Worm (Caenorhabditis elegans) whole organism, L3 larva: ENCODE results near the gene F42A9.7.
A peak's percentile ranks its signal among the peaks of the same experiment; 100 is the strongest.

Source experiments
- R02D3.7 ChIP-seq: fragments of 150-350 bp; optimal IDR thresholded peaks from 2 replicates; lab custom pipeline; 2014; ENCODE audit warnings: missing biosample characterization, missing genetic modification characterization
- ZK546.5 ChIP-seq: sonication (generic microtip); optimal IDR thresholded peaks from 2 replicates; lab custom pipeline; 2017; ENCODE audit warnings: missing biosample characterization, missing genetic modification characterization
- ama-1 ChIP-seq: fragments of 150-350 bp; optimal IDR thresholded peaks from 2 replicates; lab custom pipeline; 2018
- ceh-16 ChIP-seq: sonication (generic microtip); optimal IDR thresholded peaks from 2 replicates; lab custom pipeline; 2017; ENCODE audit warnings: missing biosample characterization, missing genetic modification characterization
- daf-12 ChIP-seq: fragments of 150-350 bp; optimal IDR thresholded peaks from 2 replicates; lab custom pipeline; 2014; ENCODE audit warnings: missing biosample characterization, missing genetic modification reagents, missing genetic modification characterization
- egl-27 ChIP-seq: sonication (generic microtip); optimal IDR thresholded peaks from 4 replicates; lab custom pipeline; 2017; ENCODE audit warnings: missing biosample characterization, missing genetic modification reagents, missing genetic modification characterization
- egl-5 ChIP-seq: fragments of 150-350 bp; optimal IDR thresholded peaks from 2 replicates; lab custom pipeline; 2017; ENCODE audit warnings: missing biosample characterization, missing genetic modification reagents, missing genetic modification characterization, inconsistent platforms
- elt-1 ChIP-seq: fragments of 150-350 bp; optimal IDR thresholded peaks from 2 replicates; lab custom pipeline; 2014; ENCODE audit warnings: missing biosample characterization, missing genetic modification characterization
- fkh-2 ChIP-seq: fragments of 150-350 bp; optimal IDR thresholded peaks from 2 replicates; lab custom pipeline; 2014; ENCODE audit warnings: missing biosample characterization, missing genetic modification reagents, missing genetic modification characterization
- hmg-11 ChIP-seq: sonication (generic microtip); optimal IDR thresholded peaks from 2 replicates; lab custom pipeline; 2016; ENCODE audit warnings: missing genetic modification characterization, missing compliant biosample characterization
- jun-1 ChIP-seq: fragments of 150-350 bp; optimal IDR thresholded peaks from 2 replicates; lab custom pipeline; 2014; ENCODE audit warnings: missing biosample characterization, missing genetic modification reagents, missing genetic modification characterization
- lin-15B ChIP-seq: fragments of 150-350 bp; optimal IDR thresholded peaks from 2 replicates; lab custom pipeline; 2014; ENCODE audit warnings: missing biosample characterization, missing genetic modification characterization
- lin-39 ChIP-seq: fragments of 150-350 bp; optimal IDR thresholded peaks from 2 replicates; lab custom pipeline; 2018; ENCODE audit warnings: missing biosample characterization, missing genetic modification reagents, missing genetic modification characterization
- lsy-12 ChIP-seq: sonication (generic microtip); optimal IDR thresholded peaks from 2 replicates; lab custom pipeline; 2016; ENCODE audit warnings: mild to moderate bottlenecking, missing genetic modification characterization, missing compliant biosample characterization
- mdl-1 ChIP-seq: fragments of 150-350 bp; optimal IDR thresholded peaks from 2 replicates; lab custom pipeline; 2014; ENCODE audit warnings: missing biosample characterization, missing genetic modification characterization
- mml-1 ChIP-seq: fragments of 150-350 bp; sonication (generic microtip); optimal IDR thresholded peaks from 3 replicates; lab custom pipeline; 2014; ENCODE audit warnings: missing biosample characterization, missing genetic modification characterization
- nfya-1 ChIP-seq: sonication (generic microtip); optimal IDR thresholded peaks from 2 replicates; lab custom pipeline; 2017; ENCODE audit warnings: missing genetic modification characterization, mild to moderate bottlenecking, missing compliant biosample characterization, antibody characterized with exemption, moderate library complexity; ENCODE audit not compliant: insufficient read depth
- nhr-11 ChIP-seq: fragments of 150-350 bp; optimal IDR thresholded peaks from 2 replicates; lab custom pipeline; 2014; ENCODE audit warnings: missing biosample characterization, missing genetic modification characterization
- nhr-12 ChIP-seq: fragments of 150-350 bp; optimal IDR thresholded peaks from 2 replicates; lab custom pipeline; 2014; ENCODE audit warnings: missing biosample characterization, missing genetic modification characterization
- nhr-23 ChIP-seq: fragments of 150-350 bp; optimal IDR thresholded peaks from 2 replicates; lab custom pipeline; 2014; ENCODE audit warnings: missing biosample characterization, missing genetic modification reagents, missing genetic modification characterization
- nhr-237 ChIP-seq: fragments of 150-350 bp; optimal IDR thresholded peaks from 2 replicates; lab custom pipeline; 2014; ENCODE audit warnings: missing biosample characterization, missing genetic modification characterization
- nhr-25 ChIP-seq: sonication (generic microtip); optimal IDR thresholded peaks from 2 replicates; lab custom pipeline; 2017; ENCODE audit warnings: missing biosample characterization, missing genetic modification characterization
- nhr-76 ChIP-seq: fragments of 150-350 bp; sonication (generic microtip); optimal IDR thresholded peaks from 5 replicates; lab custom pipeline; 2014; ENCODE audit warnings: missing biosample characterization, missing genetic modification characterization
- nhr-77 ChIP-seq: fragments of 150-350 bp; optimal IDR thresholded peaks from 2 replicates; lab custom pipeline; 2014; ENCODE audit warnings: missing biosample characterization, missing genetic modification characterization
- pha-4 ChIP-seq: fragments of 150-350 bp; optimal IDR thresholded peaks from 2 replicates; lab custom pipeline; 2014; ENCODE audit warnings: missing biosample characterization, missing genetic modification reagents, missing genetic modification characterization
- pqm-1 ChIP-seq: fragments of 150-350 bp; optimal IDR thresholded peaks from 2 replicates; lab custom pipeline; 2017; ENCODE audit warnings: missing biosample characterization, missing genetic modification characterization, inconsistent platforms
- skn-1 ChIP-seq: fragments of 150-350 bp; optimal IDR thresholded peaks from 2 replicates; lab custom pipeline; 2014; ENCODE audit warnings: missing biosample characterization, missing genetic modification characterization
- tbx-2 ChIP-seq: sonication (generic microtip); optimal IDR thresholded peaks from 2 replicates; lab custom pipeline; 2016; ENCODE audit warnings: mild to moderate bottlenecking, missing genetic modification characterization, missing compliant biosample characterization
- unc-39 ChIP-seq: sonication (generic microtip); optimal IDR thresholded peaks from 4 replicates; lab custom pipeline; 2017; ENCODE audit warnings: missing biosample characterization, missing genetic modification characterization
- unc-62 ChIP-seq: fragments of 150-350 bp; sonication (generic microtip); optimal IDR thresholded peaks from 4 replicates; lab custom pipeline; 2014; ENCODE audit warnings: missing biosample characterization, missing genetic modification reagents, missing genetic modification characterization
- zag-1 ChIP-seq: fragments of 150-350 bp; optimal IDR thresholded peaks from 2 replicates; lab custom pipeline; 2014; ENCODE audit warnings: missing biosample characterization, missing genetic modification characterization
- ztf-11 ChIP-seq: fragments of 150-350 bp; optimal IDR thresholded peaks from 2 replicates; lab custom pipeline; 2014; ENCODE audit warnings: missing biosample characterization, missing genetic modification characterization
- ztf-4 ChIP-seq: fragments of 150-350 bp; optimal IDR thresholded peaks from 2 replicates; lab custom pipeline; 2014; ENCODE audit warnings: missing biosample characterization, missing genetic modification characterization

F42A9.7 gene

ce11 chrIV:8605217-8605616 lies 11.7 kb downstream of the F42A9.7 start:
- TF ChIP-seq fkh-2 (tag; lab: Kevin White, UChicago) (no peak), nhr-11 (peak; percentile 53)
- TF ChIP-seq, all 47 proteins: peak for 1

ce11 chrIV:8602877-8603276 lies 14.1 kb downstream of the F42A9.7 start, which contains the start of gene Y59H11AR.10:
Y59H11AR.10 (plus strand) TSS chrIV:8603177.
- TF ChIP-seq lin-15B (tag; lab: Kevin White, UChicago) (no peak), nhr-25 (tag; lab: Kevin White, UChicago) (no peak), mml-1 (tag; lab: Kevin White, UChicago) (no peak), egl-27 (tag; lab: Kevin White, UChicago) (no peak), nhr-76 (tag; lab: Kevin White, UChicago) (no peak), nhr-11 (no peak), unc-62 (GFP tag; lab: Kevin White, UChicago) (no peak), daf-12 (tag; lab: Kevin White, UChicago) (no peak), R02D3.7 (tag; lab: Kevin White, UChicago) (no peak), egl-5 (tag; lab: Kevin White, UChicago) (no peak), ztf-4 (tag; lab: Kevin White, UChicago) (no peak)

ce11 chrIV:8600712-8601330 lies 16.1 kb downstream of the F42A9.7 start, which contains the start of gene Y59H11AR.4:
Y59H11AR.4 (minus strand) TSS chrIV:8600762.
- no peak for TF ChIP-seq pqm-1 (tag; lab: Kevin White, UChicago)
- TF ChIP-seq lsy-12 = no peak
- TF ChIP-seq nhr-23 (tag; lab: Kevin White, UChicago) = no peak
- no peak for TF ChIP-seq daf-12 (tag; lab: Kevin White, UChicago)
- TF ChIP-seq unc-39 (tag; lab: Kevin White, UChicago) = no peak
- TF ChIP-seq zag-1 (tag; lab: Kevin White, UChicago) = no peak
- no peak for TF ChIP-seq lin-15B (tag; lab: Kevin White, UChicago)
- no peak for TF ChIP-seq mdl-1

ce11 chrIV:8597504-8597903 lies 19.4 kb downstream of the F42A9.7 start:
- TF ChIP-seq hmg-11 (tag; lab: Kevin White, UChicago) (peak; percentile 51), pha-4 (tag; lab: Kevin White, UChicago) (peak; percentile 32), ceh-16 (no peak), nfya-1 (tag; lab: Kevin White, UChicago) (peak; percentile 57), jun-1 (tag; lab: Kevin White, UChicago) (no peak), nhr-23 (tag; lab: Kevin White, UChicago) (peak; percentile 39)
- TF ChIP-seq, all 47 proteins: peak for 4

- TF ChIP-seq ama-1 (no peak), fkh-2 (tag; lab: Kevin White, UChicago) (no peak), elt-1 (tag; lab: Kevin White, UChicago) (no peak), unc-62 (GFP tag; lab: Kevin White, UChicago) (no peak), pha-4 (tag; lab: Kevin White, UChicago) (no peak), ZK546.5 (no peak), ztf-11 (no peak), skn-1 (no peak), hmg-11 (tag; lab: Kevin White, UChicago) (no peak), nhr-76 (tag; lab: Kevin White, UChicago) (no peak), lin-39 (tag; lab: Kevin White, UChicago) (no peak), zag-1 (tag; lab: Kevin White, UChicago) (no peak), nhr-237 (no peak), nhr-11 (no peak), nhr-77 (no peak), nhr-12 (tag; lab: Kevin White, UChicago) (no peak), R02D3.7 (tag; lab: Kevin White, UChicago) (no peak), tbx-2 (tag; lab: Kevin White, UChicago) (no peak)
These were observed 21.2 kb downstream of the F42A9.7 start, which contains the start of gene clec-181 for ce11 chrIV:8595767-8596166. clec-181 (plus strand) TSS chrIV:8596067.
